Fruit fly (Drosophila melanogaster) whole organism, prepupa: ENCODE results near the gene Nprl2.

Source experiments
- Blimp-1 ChIP-seq: fragments of 200-800 bp; sonication (Bioruptor generic); optimal IDR thresholded peaks from 3 replicates; lab custom pipeline; 2017; ENCODE audit warnings: missing biosample characterization, missing genetic modification characterization, mild to moderate bottlenecking, moderate library complexity, missing genetic modification reagents
- CG15336 ChIP-seq: fragments of 200-800 bp; sonication (Bioruptor generic); IDR thresholded peaks from 2 replicates; pipeline ENCODE4 v1.3.6; 2022; ENCODE audit warnings: missing biosample characterization, missing genetic modification characterization
- CG9139 ChIP-seq: fragments of 200-800 bp; sonication (Bioruptor generic); optimal IDR thresholded peaks from 3 replicates; lab custom pipeline; 2017; ENCODE audit warnings: missing biosample characterization, mild to moderate bottlenecking, missing genetic modification characterization
- Ets96B ChIP-seq: fragments of 200-800 bp; optimal IDR thresholded peaks from 2 replicates; lab custom pipeline; 2019; ENCODE audit warnings: missing biosample characterization, mild to moderate bottlenecking, missing genetic modification characterization, moderate library complexity
- Sox102F ChIP-seq: fragments of 200-800 bp; sonication (Bioruptor generic); optimal IDR thresholded peaks from 2 replicates; lab custom pipeline; 2016; ENCODE audit warnings: missing biosample characterization, mild to moderate bottlenecking, missing genetic modification characterization
- achi ChIP-seq: fragments of 200-800 bp; sonication (Bioruptor generic); optimal IDR thresholded peaks from 3 replicates; lab custom pipeline; 2016; ENCODE audit warnings: missing biosample characterization, missing genetic modification characterization
- eg ChIP-seq: fragments of 200-800 bp; sonication (Bioruptor generic); IDR thresholded peaks from 3 replicates; pipeline ENCODE4 v1.3.6; 2022; ENCODE audit warnings: missing biosample characterization, missing genetic modification characterization
- lz ChIP-seq: fragments of 200-800 bp; sonication (Bioruptor generic); optimal IDR thresholded peaks from 3 replicates; lab custom pipeline; 2016; ENCODE audit warnings: missing biosample characterization, missing genetic modification characterization
- net ChIP-seq: fragments of 200-800 bp; sonication (Bioruptor generic); optimal IDR thresholded peaks from 3 replicates; lab custom pipeline; 2016; ENCODE audit warnings: missing biosample characterization, missing genetic modification characterization
- pdm3 ChIP-seq: fragments of 200-800 bp; sonication (Bioruptor generic); optimal IDR thresholded peaks from 3 replicates; lab custom pipeline; 2016; ENCODE audit warnings: missing biosample characterization, missing genetic modification characterization

- TF ChIP-seq Ets96B (tag; lab: Kevin White, UChicago), result no peak
- no peak for TF ChIP-seq Sox102F (GFP tag; lab: Kevin White, UChicago)
- TF ChIP-seq net, result no peak
- no peak for TF ChIP-seq pdm3 (GFP tag; lab: Kevin White, UChicago)
- TF ChIP-seq eg (GFP tag; lab: Robert Waterston, UW), result no peak
- no peak for TF ChIP-seq achi
- no peak for TF ChIP-seq Blimp-1
- TF ChIP-seq CG15336, result no peak
- TF ChIP-seq CG9139, result no peak
- TF ChIP-seq lz (GFP tag; lab: Kevin White, UChicago), result no peak
These were observed 25.7 kb upstream of the Nprl2 start for dm6 chrX:16909886-16910285.
